Worm (Caenorhabditis elegans) whole organism, young adult: Measurements from ENCODE around the gene T28C6.8.

Source experiments
- B0261.1 ChIP-seq: sonication (generic microtip); optimal IDR thresholded peaks from 2 replicates; lab custom pipeline; 2016; ENCODE audit warnings: mild to moderate bottlenecking, missing genetic modification characterization, moderate library complexity, missing compliant biosample characterization
- D2030.7 ChIP-seq: fragments of 200-800 bp; sonication (Bioruptor generic); IDR thresholded peaks from 2 replicates; pipeline ENCODE4 v1.3.6; 2022; ENCODE audit warnings: missing genetic modification reagents, missing genetic modification characterization, missing compliant biosample characterization
- F10E7.11 ChIP-seq: sonication (generic microtip); optimal IDR thresholded peaks from 2 replicates; lab custom pipeline; 2017; ENCODE audit warnings: mild to moderate bottlenecking, missing genetic modification characterization, moderate library complexity, missing compliant biosample characterization
- F22D6.2 ChIP-seq: sonication (generic microtip); optimal IDR thresholded peaks from 2 replicates; lab custom pipeline; 2016; ENCODE audit warnings: mild to moderate bottlenecking, missing genetic modification characterization, missing compliant biosample characterization
- F55B11.4 ChIP-seq: sonication (generic microtip); optimal IDR thresholded peaks from 2 replicates; lab custom pipeline; 2016; ENCODE audit warnings: missing compliant biosample characterization, missing genetic modification characterization, borderline replicate concordance; ENCODE audit not compliant: insufficient read depth
- K11D2.4 ChIP-seq: fragments of 200-800 bp; sonication (Bioruptor generic); IDR thresholded peaks from 2 replicates; pipeline ENCODE4 v1.3.6; 2022; ENCODE audit warnings: missing genetic modification reagents, missing genetic modification characterization, missing compliant biosample characterization
- T07F8.4 ChIP-seq: sonication (generic microtip); optimal IDR thresholded peaks from 2 replicates; lab custom pipeline; 2016; ENCODE audit warnings: mild to moderate bottlenecking, missing genetic modification characterization, moderate library complexity, missing compliant biosample characterization
- Y67H2A.10 ChIP-seq: fragments of 200-800 bp; sonication (Bioruptor generic); conservative IDR thresholded peaks from 2 replicates; pipeline ENCODE4 v1.3.6; 2022; ENCODE audit warnings: missing genetic modification reagents, missing genetic modification characterization, missing compliant biosample characterization
- Y95B8A.8 ChIP-seq: fragments of 200-800 bp; sonication (Bioruptor generic); IDR thresholded peaks from 2 replicates; pipeline ENCODE4 v1.3.6; 2022; ENCODE audit warnings: missing genetic modification reagents, missing genetic modification characterization, missing compliant biosample characterization
- ama-1 ChIP-seq, 3 experiments: fragments of 150-350 bp in 1 of 3; sonication (generic microtip) in 2 of 3; optimal IDR thresholded peaks; 2 replicates each; lab custom pipeline; 2014 to 2018; ENCODE audit warnings: missing biosample characterization in 2 of 3, missing genetic modification characterization in 2 of 3, missing genetic modification reagents in 2 of 3
- aptf-2 ChIP-seq: fragments of 200-800 bp; sonication (Bioruptor generic); conservative IDR thresholded peaks from 2 replicates; pipeline ENCODE4 v1.3.6; 2022; ENCODE audit warnings: missing genetic modification reagents, missing genetic modification characterization, missing compliant biosample characterization
- athp-1 ChIP-seq: sonication (generic microtip); optimal IDR thresholded peaks from 2 replicates; lab custom pipeline; 2017; ENCODE audit warnings: mild to moderate bottlenecking, missing genetic modification characterization, missing compliant biosample characterization
- attf-3 ChIP-seq: fragments of 200-800 bp; sonication (Bioruptor generic); conservative IDR thresholded peaks from 2 replicates; pipeline ENCODE4 v1.3.6; 2022; ENCODE audit warnings: missing genetic modification reagents, missing genetic modification characterization, missing compliant biosample characterization
- bed-2 ChIP-seq: fragments of 200-800 bp; sonication (Bioruptor generic); IDR thresholded peaks from 2 replicates; pipeline ENCODE4 v1.3.6; 2022; ENCODE audit warnings: missing genetic modification reagents, missing genetic modification characterization, missing compliant biosample characterization
- ccch-3 ChIP-seq: fragments of 200-800 bp; sonication (Bioruptor generic); optimal IDR thresholded peaks from 2 replicates; lab custom pipeline; 2018; ENCODE audit warnings: mild to moderate bottlenecking, missing genetic modification characterization, missing compliant biosample characterization
- cebp-2 ChIP-seq: fragments of 200-800 bp; sonication (Bioruptor generic); IDR thresholded peaks from 2 replicates; pipeline ENCODE4 v1.3.6; 2022; ENCODE audit warnings: missing genetic modification characterization, missing compliant biosample characterization
- ceh-27 ChIP-seq: fragments of 200-800 bp; sonication (Bioruptor generic); optimal IDR thresholded peaks from 2 replicates; lab custom pipeline; 2018; ENCODE audit warnings: mild to moderate bottlenecking, missing genetic modification characterization, moderate library complexity, missing compliant biosample characterization
- ceh-40 ChIP-seq: fragments of 200-800 bp; sonication (Bioruptor generic); IDR thresholded peaks from 2 replicates; pipeline ENCODE4 v1.3.6; 2022; ENCODE audit warnings: missing genetic modification characterization, missing compliant biosample characterization
- ceh-79 ChIP-seq: sonication (generic microtip); optimal IDR thresholded peaks from 2 replicates; lab custom pipeline; 2017; ENCODE audit warnings: mild to moderate bottlenecking, missing genetic modification characterization, missing compliant biosample characterization
- dpl-1 ChIP-seq: fragments of 150-350 bp; optimal IDR thresholded peaks from 2 replicates; lab custom pipeline; 2014; ENCODE audit warnings: missing biosample characterization, missing genetic modification reagents, missing genetic modification characterization
- efl-1 ChIP-seq: fragments of 150-350 bp; optimal IDR thresholded peaks from 2 replicates; lab custom pipeline; 2014; ENCODE audit warnings: missing biosample characterization, missing genetic modification reagents, missing genetic modification characterization
- egl-44 ChIP-seq: fragments of 200-800 bp; sonication (Bioruptor generic); IDR thresholded peaks from 2 replicates; pipeline ENCODE4 v1.3.6; 2022; ENCODE audit warnings: missing genetic modification reagents, missing genetic modification characterization, missing compliant biosample characterization
- hmg-20 ChIP-seq: fragments of 200-800 bp; sonication (Bioruptor generic); IDR thresholded peaks from 2 replicates; pipeline ENCODE4 v1.3.6; 2022; ENCODE audit warnings: missing genetic modification reagents, missing genetic modification characterization, missing compliant biosample characterization
- hsf-1 ChIP-seq: fragments of 200-800 bp; sonication (Bioruptor generic); IDR thresholded peaks from 2 replicates; pipeline ENCODE4 v1.3.6; 2022; ENCODE audit warnings: missing genetic modification reagents, missing genetic modification characterization, missing compliant biosample characterization
- let-526 ChIP-seq: fragments of 200-800 bp; sonication (Bioruptor generic); IDR thresholded peaks from 2 replicates; pipeline ENCODE4 v1.3.6; 2022; ENCODE audit warnings: missing genetic modification reagents, missing genetic modification characterization, missing compliant biosample characterization
- lin-35 ChIP-seq, 3 experiments: fragments of 150-350 bp in 2 of 3; sonication (generic microtip) in 1 of 3; optimal IDR thresholded peaks; 2 replicates each; lab custom pipeline; 2014 to 2018; ENCODE audit warnings: missing biosample characterization in 3 of 3, missing genetic modification characterization in 3 of 3, missing genetic modification reagents in 3 of 3
- lin-54 ChIP-seq: fragments of 200-800 bp; sonication (Bioruptor generic); optimal IDR thresholded peaks from 2 replicates; lab custom pipeline; 2018; ENCODE audit warnings: mild to moderate bottlenecking, missing genetic modification characterization, missing compliant biosample characterization
- madf-10 ChIP-seq: sonication (generic microtip); optimal IDR thresholded peaks from 2 replicates; lab custom pipeline; 2016; ENCODE audit warnings: mild to moderate bottlenecking, missing genetic modification characterization, missing compliant biosample characterization
- madf-3 ChIP-seq: fragments of 200-800 bp; sonication (Bioruptor generic); IDR thresholded peaks from 2 replicates; pipeline ENCODE4 v1.3.6; 2022; ENCODE audit warnings: missing genetic modification reagents, missing genetic modification characterization, missing compliant biosample characterization
- mcd-1 ChIP-seq: fragments of 200-800 bp; sonication (Bioruptor generic); IDR thresholded peaks from 2 replicates; pipeline ENCODE4 v1.3.6; 2022; ENCODE audit warnings: missing genetic modification reagents, missing genetic modification characterization, missing compliant biosample characterization
- mel-28 ChIP-seq: sonication (generic microtip); optimal IDR thresholded peaks from 2 replicates; lab custom pipeline; 2016; ENCODE audit warnings: borderline replicate concordance, mild to moderate bottlenecking, missing genetic modification characterization, missing compliant biosample characterization
- nfya-2 ChIP-seq: fragments of 200-800 bp; sonication (Bioruptor generic); IDR thresholded peaks from 2 replicates; pipeline ENCODE4 v1.3.6; 2022; ENCODE audit warnings: missing genetic modification reagents, missing genetic modification characterization, missing compliant biosample characterization
- nhr-179 ChIP-seq: sonication (generic microtip); optimal IDR thresholded peaks from 2 replicates; lab custom pipeline; 2016; ENCODE audit warnings: mild to moderate bottlenecking, missing genetic modification characterization, missing compliant biosample characterization
- nhr-80 ChIP-seq: sonication (generic microtip); optimal IDR thresholded peaks from 2 replicates; lab custom pipeline; 2016; ENCODE audit warnings: missing genetic modification characterization, missing compliant biosample characterization
- pbrm-1 ChIP-seq: fragments of 200-800 bp; sonication (Bioruptor generic); IDR thresholded peaks from 2 replicates; pipeline ENCODE4 v1.3.6; 2022; ENCODE audit warnings: missing genetic modification reagents, missing genetic modification characterization, missing compliant biosample characterization
- pha-4 ChIP-seq: fragments of 150-350 bp; sonication (generic microtip); optimal IDR thresholded peaks from 2 replicates; lab custom pipeline; 2014; ENCODE audit warnings: missing biosample characterization, missing genetic modification reagents, missing genetic modification characterization
- rcor-1 ChIP-seq: fragments of 200-800 bp; sonication (Bioruptor generic); IDR thresholded peaks from 2 replicates; pipeline ENCODE4 v1.3.6; 2022; ENCODE audit warnings: missing genetic modification reagents, missing genetic modification characterization, missing compliant biosample characterization
- repo-1 ChIP-seq: sonication (generic microtip); optimal IDR thresholded peaks from 2 replicates; lab custom pipeline; 2017; ENCODE audit warnings: mild to moderate bottlenecking, missing genetic modification characterization, missing compliant biosample characterization
- sea-2 ChIP-seq: fragments of 200-800 bp; sonication (Bioruptor generic); IDR thresholded peaks from 2 replicates; pipeline ENCODE4 v1.3.6; 2022; ENCODE audit warnings: missing genetic modification characterization, missing compliant biosample characterization
- snpc-1.1 ChIP-seq: sonication (generic microtip); optimal IDR thresholded peaks from 2 replicates; lab custom pipeline; 2017; ENCODE audit warnings: missing genetic modification characterization, mild to moderate bottlenecking, missing compliant biosample characterization, antibody characterized with exemption, moderate library complexity, missing genotype, missing genetic modification reagents; ENCODE audit not compliant: insufficient read depth
- snpc-1.3 ChIP-seq: sonication (generic microtip); optimal IDR thresholded peaks from 2 replicates; lab custom pipeline; 2017; ENCODE audit warnings: missing genetic modification characterization, mild to moderate bottlenecking, missing compliant biosample characterization, antibody characterized with exemption, moderate library complexity, missing genotype, missing genetic modification reagents; ENCODE audit not compliant: insufficient read depth
- snpc-3.4 ChIP-seq: sonication (generic microtip); optimal IDR thresholded peaks from 2 replicates; lab custom pipeline; 2017; ENCODE audit warnings: missing genetic modification characterization, mild to moderate bottlenecking, missing compliant biosample characterization, antibody characterized with exemption, moderate library complexity, missing genotype, missing genetic modification reagents
- snpc-4 ChIP-seq, 5 experiments: fragments of 150-350 bp in 1 of 5; sonication (generic microtip) in 4 of 5; optimal IDR thresholded peaks; 2 replicates each; lab custom pipeline; 2014 to 2018; ENCODE audit warnings: missing genetic modification characterization in 5 of 5, missing biosample characterization in 3 of 5, antibody characterized with exemption in 2 of 5, mild to moderate bottlenecking in 2 of 5, missing compliant biosample characterization in 2 of 5, missing genotype in 2 of 5, moderate library complexity in 2 of 5, missing genetic modification reagents in 1 of 5
- zim-3 ChIP-seq: sonication (generic microtip); optimal IDR thresholded peaks from 2 replicates; lab custom pipeline; 2017; ENCODE audit warnings: mild to moderate bottlenecking, missing genetic modification characterization, moderate library complexity, missing compliant biosample characterization
- ztf-3 ChIP-seq: fragments of 200-800 bp; sonication (Bioruptor generic); optimal IDR thresholded peaks from 2 replicates; lab custom pipeline; 2018; ENCODE audit warnings: mild to moderate bottlenecking, missing genetic modification characterization, missing compliant biosample characterization

The T28C6.8 gene

DNA sequence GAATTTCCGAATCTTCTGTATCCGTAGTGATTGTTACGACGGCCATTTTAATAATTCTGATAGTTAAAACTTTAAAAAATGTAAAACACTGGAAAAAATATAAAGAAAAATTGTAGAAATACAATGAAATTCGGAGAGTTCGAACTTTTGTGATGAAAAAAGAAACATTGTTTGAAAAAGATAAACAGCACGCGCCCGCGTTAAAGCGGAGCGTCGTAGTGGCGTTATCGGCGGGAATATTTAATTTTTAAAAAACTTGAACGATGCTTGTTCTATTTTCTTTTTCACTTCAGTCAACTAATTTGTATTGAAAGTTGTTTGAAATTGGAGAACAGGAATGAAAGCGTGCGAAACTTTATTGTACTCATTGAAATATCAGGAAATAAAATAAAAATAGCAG, 39.1 kb upstream of the T28C6.8 start, which contains the start of gene npp-23:
TSS of gene npp-23 (minus strand) at position 56 of the 400 bp plus-strand sequence.
- TF ChIP-seq lin-35 (GFP tag; optimal IDR thresholded peaks at IDR 0.05; lab: Kevin White, UChicago), result peak in 1 of 3 experiments; percentile 86
- TF ChIP-seq madf-10 (tag; lab: Kevin White, UChicago), result no peak
- TF ChIP-seq snpc-4 (GFP tag; optimal IDR thresholded peaks at IDR 0.05; lab: Kevin White, UChicago), result no peak
- no peak for TF ChIP-seq snpc-4 (tag; optimal IDR thresholded peaks at IDR 0.05; lab: Kevin White, UChicago)
- no peak for TF ChIP-seq pbrm-1 (GFP tag; lab: Robert Waterston, UW)
- no peak for TF ChIP-seq ceh-40 (GFP tag; lab: Robert Waterston, UW)
- peak; percentile 94 for TF ChIP-seq attf-3 (GFP tag; lab: Robert Waterston, UW)
- no peak for TF ChIP-seq rcor-1 (GFP tag; lab: Robert Waterston, UW)
- no peak for TF ChIP-seq ama-1 (optimal IDR thresholded peaks at IDR 0.05; lab: Kevin White, UChicago)
- no peak for TF ChIP-seq ama-1 (GFP tag; optimal IDR thresholded peaks at IDR 0.05; lab: Kevin White, UChicago)
- TF ChIP-seq ztf-3, result no peak
- TF ChIP-seq lin-54 (GFP tag; lab: Kevin White, UChicago), result no peak
- peak; percentile 71 for TF ChIP-seq dpl-1 (GFP tag; lab: Kevin White, UChicago)
- no peak for TF ChIP-seq egl-44 (GFP tag; lab: Robert Waterston, UW)
- TF ChIP-seq nfya-2 (GFP tag; lab: Robert Waterston, UW), result no peak
- no peak for TF ChIP-seq ceh-79
- no peak for TF ChIP-seq ceh-27 (GFP tag; lab: Kevin White, UChicago)
- TF ChIP-seq efl-1 (GFP tag; lab: Kevin White, UChicago), result peak; percentile 85
- TF ChIP-seq bed-2, result no peak
- no peak for TF ChIP-seq aptf-2
- TF ChIP-seq, all 124 proteins: peak for 4

ce11 chrIV:8867562-8867961, 37.0 kb upstream of the T28C6.8 start:
- TF ChIP-seq rcor-1 (GFP tag; lab: Robert Waterston, UW) (no peak), K11D2.4 (GFP tag; lab: Robert Waterston, UW) (no peak), mel-28 (no peak), bed-2 (no peak), nhr-80 (tag; lab: Kevin White, UChicago) (peak; percentile 18), pha-4 (tag; lab: Kevin White, UChicago) (no peak), ccch-3 (GFP tag; lab: Kevin White, UChicago) (no peak)

DNA sequence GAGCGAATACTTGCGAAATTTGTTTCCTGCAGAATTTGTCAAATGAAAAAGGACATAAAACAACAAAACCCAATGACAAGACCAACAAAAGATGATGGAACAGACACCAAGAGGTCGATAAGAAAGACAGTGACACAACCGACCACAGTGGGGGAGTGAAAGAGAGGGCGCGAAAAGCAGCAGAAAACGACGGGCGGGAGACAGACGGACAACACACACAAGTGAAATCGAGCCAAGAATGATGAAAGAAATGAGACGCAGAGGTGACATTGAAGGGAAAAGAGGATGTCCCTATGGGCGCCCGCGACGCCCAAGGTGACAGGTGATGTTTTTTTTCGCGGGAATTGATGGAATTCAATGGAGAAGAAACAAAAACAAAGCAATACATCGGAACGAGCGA, 35.6 kb upstream of the T28C6.8 start:
- no peak for TF ChIP-seq sea-2 (GFP tag; lab: Robert Waterston, UW)
- no peak for TF ChIP-seq rcor-1 (GFP tag; lab: Robert Waterston, UW)
- no peak for TF ChIP-seq zim-3 (tag; lab: Kevin White, UChicago)
- no peak for TF ChIP-seq nhr-179 (tag; lab: Kevin White, UChicago)
- no peak for TF ChIP-seq madf-3 (GFP tag; lab: Robert Waterston, UW)
- TF ChIP-seq Y67H2A.10 (GFP tag; lab: Robert Waterston, UW), result no peak
- no peak for TF ChIP-seq snpc-3.4 (tag; lab: Kevin White, UChicago)
- TF ChIP-seq D2030.7 (GFP tag; lab: Robert Waterston, UW), result no peak
- TF ChIP-seq snpc-1.1 (tag; lab: Kevin White, UChicago), result no peak
- no peak for TF ChIP-seq repo-1
- no peak for TF ChIP-seq pbrm-1 (GFP tag; lab: Robert Waterston, UW)
- TF ChIP-seq F55B11.4 (tag; lab: Kevin White, UChicago), result no peak
- TF ChIP-seq lin-35 (GFP tag; optimal IDR thresholded peaks at IDR 0.05; lab: Kevin White, UChicago), result no peak
- no peak for TF ChIP-seq ztf-3
- 0 out of 2 replicates have a peak, but pooled peaks have one; percentile 10 for TF ChIP-seq hmg-20 (GFP tag; lab: Robert Waterston, UW)
- peak; percentile 33 for TF ChIP-seq snpc-1.3
- no peak for TF ChIP-seq cebp-2 (GFP tag; lab: Robert Waterston, UW)
- no peak for TF ChIP-seq hsf-1 (GFP tag; lab: Robert Waterston, UW)
- TF ChIP-seq let-526, result no peak
- TF ChIP-seq athp-1 (tag; lab: Kevin White, UChicago), result peak; percentile 16
- TF ChIP-seq F22D6.2, result no peak
- no peak for TF ChIP-seq Y95B8A.8 (GFP tag; lab: Robert Waterston, UW)
- no peak for TF ChIP-seq T07F8.4 (tag; lab: Kevin White, UChicago)
- no peak for TF ChIP-seq F10E7.11 (tag; lab: Kevin White, UChicago)
- no peak for TF ChIP-seq B0261.1 (tag; lab: Kevin White, UChicago)
- 0 out of 2 replicates have a peak, but pooled peaks have one; percentile 32 for TF ChIP-seq mcd-1 (GFP tag; lab: Robert Waterston, UW)
